Fruit fly (Drosophila melanogaster) whole organism, embryonic: Measurements from ENCODE around the gene Unr.
A peak's percentile ranks its signal among the peaks of the same experiment; 100 is the strongest.

Source experiments
- ATbp ChIP-seq: fragments of 200-800 bp; sonication (Bioruptor generic); optimal IDR thresholded peaks from 2 replicates; lab custom pipeline; 2017; ENCODE audit warnings: missing biosample characterization, mild to moderate bottlenecking, missing genetic modification characterization, missing genetic modification reagents
- Antp ChIP-seq: fragments of 200-800 bp; sonication (Bioruptor generic); optimal IDR thresholded peaks from 3 replicates; lab custom pipeline; 2016; ENCODE audit warnings: missing biosample characterization, missing genetic modification characterization
- Blimp-1 ChIP-seq: fragments of 200-800 bp; sonication (Bioruptor generic); optimal IDR thresholded peaks from 3 replicates; lab custom pipeline; 2018; ENCODE audit warnings: missing biosample characterization, missing genetic modification characterization, mild to moderate bottlenecking, moderate library complexity, missing genetic modification reagents
- CG10274 ChIP-seq: fragments of 200-800 bp; sonication (Bioruptor generic); optimal IDR thresholded peaks from 3 replicates; lab custom pipeline; 2017; ENCODE audit warnings: missing biosample characterization, mild to moderate bottlenecking, missing genetic modification characterization
- CG10462 ChIP-seq: fragments of 200-800 bp; sonication (Bioruptor generic); optimal IDR thresholded peaks from 2 replicates; lab custom pipeline; 2016; ENCODE audit warnings: missing biosample characterization, missing genetic modification characterization
- CG10979 ChIP-seq: fragments of 200-800 bp; sonication (Bioruptor generic); optimal IDR thresholded peaks from 2 replicates; lab custom pipeline; 2018; ENCODE audit warnings: missing biosample characterization, mild to moderate bottlenecking, missing genetic modification characterization, moderate library complexity
- CG11398 ChIP-seq: fragments of 200-800 bp; sonication (Bioruptor generic); optimal IDR thresholded peaks from 2 replicates; lab custom pipeline; 2016; ENCODE audit warnings: missing biosample characterization, missing genetic modification characterization
- CG12104 ChIP-seq: fragments of 200-800 bp; sonication (Bioruptor generic); optimal IDR thresholded peaks from 3 replicates; lab custom pipeline; 2016; ENCODE audit warnings: missing biosample characterization, missing genetic modification characterization
- CG14014 ChIP-seq: fragments of 200-800 bp; sonication (Bioruptor generic); IDR thresholded peaks from 2 replicates; pipeline ENCODE4 v1.3.6; 2022; ENCODE audit warnings: missing biosample characterization, missing genetic modification characterization
- CG14965 ChIP-seq: fragments of 200-800 bp; sonication (Bioruptor generic); optimal IDR thresholded peaks from 2 replicates; lab custom pipeline; 2016; ENCODE audit warnings: missing biosample characterization, missing genetic modification characterization, borderline replicate concordance
- CG1603 ChIP-seq: fragments of 200-800 bp; sonication (Bioruptor generic); optimal IDR thresholded peaks from 2 replicates; lab custom pipeline; 2019; ENCODE audit warnings: missing biosample characterization, mild to moderate bottlenecking, missing genetic modification characterization, moderate library complexity
- CG17385 ChIP-seq: fragments of 200-800 bp; sonication (Bioruptor generic); optimal IDR thresholded peaks from 3 replicates; lab custom pipeline; 2018; ENCODE audit warnings: missing biosample characterization, mild to moderate bottlenecking, missing genetic modification characterization
- CG18011 ChIP-seq: fragments of 200-800 bp; sonication (Bioruptor generic); optimal IDR thresholded peaks from 2 replicates; lab custom pipeline; 2017; ENCODE audit warnings: missing biosample characterization, missing genetic modification characterization, mild to moderate bottlenecking, moderate library complexity, missing genotype
- CG18262 ChIP-seq: fragments of 200-800 bp; optimal IDR thresholded peaks from 3 replicates; lab custom pipeline; 2019; ENCODE audit warnings: missing biosample characterization, mild to moderate bottlenecking, missing genetic modification characterization, moderate library complexity
- CG18619 ChIP-seq: fragments of 200-800 bp; sonication (Bioruptor generic); optimal IDR thresholded peaks from 3 replicates; lab custom pipeline; 2017; ENCODE audit warnings: missing biosample characterization, mild to moderate bottlenecking, missing genetic modification characterization
- CG2129 ChIP-seq: fragments of 200-800 bp; sonication (Bioruptor generic); IDR thresholded peaks from 2 replicates; pipeline ENCODE4 v1.3.6; 2022; ENCODE audit warnings: missing biosample characterization, missing genetic modification characterization; ENCODE audit not compliant: partially characterized antibody
- CG31365 ChIP-seq: fragments of 200-800 bp; sonication (Bioruptor generic); optimal IDR thresholded peaks from 2 replicates; lab custom pipeline; 2018; ENCODE audit warnings: missing biosample characterization, mild to moderate bottlenecking, missing genetic modification characterization
- CG34224 ChIP-seq: fragments of 200-800 bp; sonication (Bioruptor generic); IDR thresholded peaks from 3 replicates; pipeline ENCODE4 v1.3.6; 2022; ENCODE audit warnings: missing biosample characterization, missing genetic modification characterization; ENCODE audit not compliant: partially characterized antibody
- CG4360 ChIP-seq: fragments of 200-800 bp; sonication (Bioruptor generic); IDR thresholded peaks from 2 replicates; pipeline ENCODE4 v1.3.6; 2022; ENCODE audit warnings: missing biosample characterization, missing genetic modification characterization
- CG4707 ChIP-seq: fragments of 200-800 bp; sonication (Bioruptor generic); optimal IDR thresholded peaks from 2 replicates; lab custom pipeline; 2018; ENCODE audit warnings: missing biosample characterization, mild to moderate bottlenecking, missing genetic modification characterization, moderate library complexity
- CG8924 ChIP-seq: fragments of 200-800 bp; optimal IDR thresholded peaks from 3 replicates; lab custom pipeline; 2019; ENCODE audit warnings: missing biosample characterization, mild to moderate bottlenecking, missing genetic modification characterization, moderate library complexity
- CHES-1-like ChIP-seq: fragments of 200-800 bp; sonication (Bioruptor generic); optimal IDR thresholded peaks from 2 replicates; lab custom pipeline; 2016; ENCODE audit warnings: missing biosample characterization, missing genetic modification characterization
- D19A ChIP-seq: fragments of 200-800 bp; optimal IDR thresholded peaks from 3 replicates; lab custom pipeline; 2019; ENCODE audit warnings: missing biosample characterization, mild to moderate bottlenecking, missing genetic modification characterization, moderate library complexity
- Dfd ChIP-seq, 2 experiments: fragments of >200 bp; optimal IDR thresholded peaks; 2 replicates each; lab custom pipeline; 2017; ENCODE audit warnings: missing biosample characterization in 2 of 2, missing genetic modification characterization in 2 of 2
- Drgx ChIP-seq: fragments of 200-800 bp; sonication (Bioruptor generic); IDR thresholded peaks from 2 replicates; pipeline ENCODE4 v1.3.6; 2022; ENCODE audit warnings: missing biosample characterization, missing genetic modification characterization
- E2f1 ChIP-seq: fragments of 200-800 bp; sonication (Bioruptor generic); IDR thresholded peaks from 2 replicates; pipeline ENCODE4 v1.3.6; 2022; ENCODE audit warnings: missing biosample characterization, missing genetic modification characterization
- Hr51 ChIP-seq, 2 experiments: fragments of 200-800 bp; sonication (Bioruptor generic); optimal IDR thresholded peaks; 2 replicates in 1 of 2; 3 replicates in 1 of 2; lab custom pipeline; 2016 to 2018; ENCODE audit warnings: missing biosample characterization in 2 of 2, missing genetic modification characterization in 2 of 2, mild to moderate bottlenecking in 1 of 2, moderate library complexity in 1 of 2
- Hr78 ChIP-seq, 2 experiments: fragments of 200-800 bp in 1 of 2; fragments of >200 bp in 1 of 2; sonication (Bioruptor generic) in 1 of 2; optimal IDR thresholded peaks; 2 replicates each; lab custom pipeline; 2017 to 2019; ENCODE audit warnings: missing biosample characterization in 2 of 2, missing genetic modification characterization in 2 of 2, mild to moderate bottlenecking in 1 of 2, moderate library complexity in 1 of 2
- MBD-R2 ChIP-seq: fragments of 200-800 bp; sonication (Bioruptor generic); IDR thresholded peaks from 2 replicates; pipeline ENCODE4 v1.3.6; 2022; ENCODE audit warnings: missing biosample characterization, missing genetic modification characterization
- Max ChIP-seq: fragments of 200-800 bp; sonication (Bioruptor generic); optimal IDR thresholded peaks from 2 replicates; lab custom pipeline; 2016; ENCODE audit warnings: missing biosample characterization, mild to moderate bottlenecking, missing genetic modification characterization
- NC2β ChIP-seq: fragments of 200-800 bp; sonication (Bioruptor generic); optimal IDR thresholded peaks from 2 replicates; lab custom pipeline; 2016; ENCODE audit warnings: missing biosample characterization, missing genetic modification characterization
- NFAT ChIP-seq: fragments of 200-800 bp; sonication (Bioruptor generic); IDR thresholded peaks from 2 replicates; pipeline ENCODE4 v1.3.6; 2022; ENCODE audit warnings: missing biosample characterization, missing genetic modification characterization
- Nf-YB ChIP-seq: fragments of 200-800 bp; sonication (Bioruptor generic); optimal IDR thresholded peaks from 3 replicates; lab custom pipeline; 2019; ENCODE audit warnings: missing biosample characterization, mild to moderate bottlenecking, missing genetic modification characterization, moderate library complexity
- ara ChIP-seq: fragments of 200-800 bp; sonication (Bioruptor generic); IDR thresholded peaks from 2 replicates; pipeline ENCODE4 v1.3.6; 2022; ENCODE audit warnings: missing biosample characterization, missing genetic modification characterization
- bsh ChIP-seq, 2 experiments: fragments of 200-800 bp; sonication (Bioruptor generic); optimal IDR thresholded peaks; 2 replicates each; lab custom pipeline; 2017 to 2018; ENCODE audit warnings: mild to moderate bottlenecking in 2 of 2, missing biosample characterization in 2 of 2, missing genetic modification characterization in 2 of 2, moderate library complexity in 1 of 2
- fd96Cb ChIP-seq: fragments of 200-800 bp; sonication (Bioruptor generic); optimal IDR thresholded peaks from 2 replicates; lab custom pipeline; 2018; ENCODE audit warnings: missing biosample characterization, mild to moderate bottlenecking, missing genetic modification characterization, moderate library complexity
- kay ChIP-seq: fragments of 200-800 bp; sonication (Bioruptor generic); optimal IDR thresholded peaks from 2 replicates; lab custom pipeline; 2016; ENCODE audit warnings: missing biosample characterization, missing genetic modification characterization
- knrl ChIP-seq: fragments of 200-800 bp; sonication (Bioruptor generic); IDR thresholded peaks from 3 replicates; pipeline ENCODE4 v1.3.6; 2022; ENCODE audit warnings: missing biosample characterization, missing genetic modification characterization; ENCODE audit not compliant: partially characterized antibody
- lab ChIP-seq: fragments of 200-800 bp; sonication (Bioruptor generic); optimal IDR thresholded peaks from 3 replicates; lab custom pipeline; 2017; ENCODE audit warnings: missing biosample characterization, missing genetic modification characterization, mild to moderate bottlenecking, moderate library complexity, missing genetic modification reagents
- lola ChIP-seq, 3 experiments: fragments of >200 bp in 2 of 3; fragments of 200-800 bp in 1 of 3; sonication (Bioruptor generic) in 1 of 3; optimal IDR thresholded peaks; 2 replicates each; lab custom pipeline; 2017 to 2019; ENCODE audit warnings: missing biosample characterization in 3 of 3, missing genetic modification characterization in 3 of 3, mild to moderate bottlenecking in 1 of 3, moderate library complexity in 1 of 3
- pan ChIP-seq, 4 experiments: fragments of >200 bp in 3 of 4; fragments of 200-800 bp in 1 of 4; sonication (Bioruptor generic) in 1 of 4; optimal IDR thresholded peaks in 3 of 4; IDR thresholded peaks in 1 of 4; 2 replicates each; pipeline versions ENCODE4 v1.3.6 to Lab custom; 2017 to 2022; ENCODE audit warnings: missing biosample characterization in 2 of 4, missing genetic modification characterization in 2 of 4, mixed read lengths in 1 of 4
- pita ChIP-seq: fragments of 200-800 bp; sonication (Bioruptor generic); optimal IDR thresholded peaks from 2 replicates; lab custom pipeline; 2017; ENCODE audit warnings: missing biosample characterization, mild to moderate bottlenecking, missing genetic modification characterization
- row ChIP-seq: fragments of 200-800 bp; sonication (Bioruptor generic); IDR thresholded peaks from 3 replicates; pipeline ENCODE4 v1.3.6; 2022; ENCODE audit warnings: missing biosample characterization, missing genetic modification characterization
- run ChIP-seq: fragments of 200-800 bp; sonication (Bioruptor generic); optimal IDR thresholded peaks from 3 replicates; lab custom pipeline; 2018; ENCODE audit warnings: missing biosample characterization, mild to moderate bottlenecking, missing genetic modification characterization
- yki ChIP-seq: fragments of >200 bp; optimal IDR thresholded peaks from 3 replicates; lab custom pipeline; 2018
- zen2 ChIP-seq: fragments of 200-800 bp; sonication (Bioruptor generic); IDR thresholded peaks from 3 replicates; pipeline ENCODE4 v1.3.6; 2022; ENCODE audit warnings: missing biosample characterization, missing genetic modification characterization; ENCODE audit not compliant: partially characterized antibody

Unr gene

DNA sequence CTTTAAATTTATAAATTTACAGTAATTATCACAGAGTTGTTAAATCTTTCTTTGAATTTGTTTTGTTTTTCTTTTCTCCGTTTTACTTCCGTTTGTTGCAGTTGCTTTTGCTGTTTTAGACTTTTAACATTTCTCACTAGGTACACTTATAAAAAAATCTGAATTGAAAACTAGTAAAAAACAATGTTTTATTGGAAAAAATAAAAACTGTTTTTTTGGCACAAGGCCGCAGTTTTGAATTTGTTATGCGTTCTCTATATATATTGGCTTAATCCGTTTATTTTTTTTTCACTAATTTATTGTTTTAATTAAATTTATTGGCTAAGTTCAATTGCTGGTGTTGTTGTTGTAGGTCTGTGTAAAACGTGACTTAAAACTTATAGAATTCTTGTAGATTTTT lies 2.1 kb downstream of the Unr start (continued):
- TF ChIP-seq kay (GFP tag; lab: Kevin White, UChicago) = no peak
- TF ChIP-seq CG8924 = no peak
- TF ChIP-seq CG11398 (GFP tag; lab: Kevin White, UChicago) = no peak
- peak; percentile 33 for TF ChIP-seq fd96Cb (tag; lab: Kevin White, UChicago)
- TF ChIP-seq E2f1 (GFP tag; lab: Robert Waterston, UW) = no peak
- no peak for TF ChIP-seq CG14965 (GFP tag; lab: Kevin White, UChicago)
- no peak for TF ChIP-seq ara (GFP tag; lab: Robert Waterston, UW)
- no peak for TF ChIP-seq CG34224 (GFP tag; lab: Robert Waterston, UW)
- TF ChIP-seq run = no peak
- TF ChIP-seq D19A (tag; lab: Kevin White, UChicago) = no peak
- TF ChIP-seq yki (lab: Kevin White, UChicago) = no peak
- TF ChIP-seq CG31365 (tag; lab: Kevin White, UChicago) = no peak
- TF ChIP-seq row (GFP tag; lab: Robert Waterston, UW) = peak; percentile 17; the same call in 1 of the 3 replicates
- TF ChIP-seq CG10979 (tag; lab: Kevin White, UChicago) = peak; percentile 4
- TF ChIP-seq Blimp-1 (GFP tag; lab: Kevin White, UChicago) = no peak
- TF ChIP-seq pita (GFP tag; lab: Kevin White, UChicago) = no peak
- TF ChIP-seq CG10274 (GFP tag; lab: Kevin White, UChicago) = no peak
- no peak for TF ChIP-seq Hr51 (GFP tag; optimal IDR thresholded peaks at IDR 0.05; lab: Kevin White, UChicago)
- TF ChIP-seq CG18262 (tag; lab: Kevin White, UChicago) = no peak
- no peak for TF ChIP-seq Hr78 (GFP tag; optimal IDR thresholded peaks at IDR 0.05; lab: Kevin White, UChicago)
- TF ChIP-seq CG2129 = no peak

DNA sequence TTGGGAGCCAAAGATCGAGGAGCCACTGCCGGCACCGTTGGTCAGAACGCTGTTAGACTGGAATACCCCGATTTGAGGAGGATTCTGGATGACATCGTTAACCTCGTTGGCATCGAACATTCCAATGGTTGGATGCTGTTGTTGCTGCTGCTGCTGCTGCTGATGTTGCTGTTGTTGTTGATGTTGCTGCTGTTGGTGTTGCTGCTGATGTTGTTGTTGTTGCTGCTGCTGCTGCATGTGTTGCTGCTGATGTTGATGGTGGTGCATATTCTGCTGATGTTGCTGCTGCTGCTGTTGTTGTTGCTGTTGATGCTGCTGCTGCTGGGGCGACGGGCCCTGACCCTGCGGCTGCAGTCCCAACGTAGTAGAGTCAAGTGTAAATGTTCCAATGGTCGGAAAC lies 4.6 kb downstream of the Unr start:
- 0 out of 2 replicates have a peak, but pooled peaks have one; percentile 15 for TF ChIP-seq CG14014 (GFP tag; lab: Robert Waterston, UW)
- TF ChIP-seq CG4360 (GFP tag; lab: Robert Waterston, UW) = peak; percentile 72
- no peak for TF ChIP-seq lab (GFP tag; lab: Kevin White, UChicago)
- no peak for TF ChIP-seq zen2
- TF ChIP-seq CG4707 (GFP tag; lab: Kevin White, UChicago) = no peak
- TF ChIP-seq Dfd (GFP tag; optimal IDR thresholded peaks at IDR 0.05; lab: Kevin White, UChicago) = peak in 1 of 2 experiments; percentile 78
- TF ChIP-seq, all 482 proteins: peak for 3

DNA sequence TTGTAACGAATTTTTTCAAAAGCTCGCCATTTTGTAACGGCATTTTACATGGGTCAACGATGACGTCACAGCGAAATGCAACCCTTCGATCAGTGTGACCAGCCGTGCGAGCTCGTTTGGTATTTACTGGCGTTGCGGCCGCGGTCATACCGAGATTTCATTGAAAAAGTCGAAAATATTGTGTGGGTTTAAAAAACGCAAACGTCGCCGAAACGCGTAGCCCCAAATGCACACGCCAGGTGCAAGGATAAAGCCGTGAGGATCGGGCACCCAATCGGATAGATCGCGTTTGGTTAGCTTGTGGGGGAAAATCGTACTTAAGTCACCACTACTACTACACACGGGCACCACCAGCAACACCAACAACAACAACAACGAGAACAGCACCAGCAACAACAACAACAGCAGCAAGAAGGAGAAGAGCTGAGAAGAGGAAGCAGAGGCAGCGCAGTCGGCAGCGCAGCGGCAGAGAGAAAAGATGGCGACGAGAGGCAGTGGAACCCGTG lies 17.3 kb downstream of the Unr start, which contains the start of gene Cbl:
Gene Cbl (plus strand): TSS at position 124 of the 506 bp plus-strand sequence.
- TF ChIP-seq CG2129 = no peak
- TF ChIP-seq CG18011 = no peak
- peak; percentile 36 for TF ChIP-seq CG10462 (GFP tag; lab: Kevin White, UChicago)
- TF ChIP-seq CG12104 = peak; percentile 29
- TF ChIP-seq CHES-1-like = peak; percentile 25
- TF ChIP-seq lola (GFP tag; optimal IDR thresholded peaks at IDR 0.05; lab: Kevin White, UChicago) = no peak
- TF ChIP-seq CG4360 (GFP tag; lab: Robert Waterston, UW) = peak; percentile 100
- TF ChIP-seq pan (optimal IDR thresholded peaks at IDR 0.05; lab: Kevin White, UChicago) = no peak
- peak in 1 of 2 experiments; percentile 11 for TF ChIP-seq pan (GFP tag; optimal IDR thresholded peaks at IDR 0.05 in 1 of 2, IDR thresholded peaks at IDR 0.05 in 1 of 2)
- TF ChIP-seq CG17385 (GFP tag; lab: Kevin White, UChicago) = peak; percentile 99
- no peak for TF ChIP-seq Drgx (GFP tag; lab: Robert Waterston, UW)
- TF ChIP-seq bsh (GFP tag; optimal IDR thresholded peaks at IDR 0.05; lab: Kevin White, UChicago) = peak in 1 of 2 experiments; percentile 26
- peak; percentile 22; the same call in 1 of the 3 replicates for TF ChIP-seq knrl (GFP tag; lab: Robert Waterston, UW)
- TF ChIP-seq Max (GFP tag; lab: Kevin White, UChicago) = peak; percentile 10
- no peak for TF ChIP-seq Antp (GFP tag; lab: Kevin White, UChicago)
- TF ChIP-seq Nf-YB (GFP tag; lab: Kevin White, UChicago) = no peak
- TF ChIP-seq CG1603 (tag; lab: Kevin White, UChicago) = peak; percentile 82
- no peak for TF ChIP-seq NFAT (GFP tag; lab: Robert Waterston, UW)
- TF ChIP-seq ATbp (GFP tag; lab: Kevin White, UChicago) = no peak
- TF ChIP-seq NC2β (GFP tag; lab: Kevin White, UChicago) = peak; percentile 23
- TF ChIP-seq CG18619 (GFP tag; lab: Kevin White, UChicago) = no peak
- TF ChIP-seq MBD-R2 = peak; percentile 60
